Worm (Caenorhabditis elegans): ENCODE measurements around the gene F21D12.3.

F21D12.3 gene

DNA sequence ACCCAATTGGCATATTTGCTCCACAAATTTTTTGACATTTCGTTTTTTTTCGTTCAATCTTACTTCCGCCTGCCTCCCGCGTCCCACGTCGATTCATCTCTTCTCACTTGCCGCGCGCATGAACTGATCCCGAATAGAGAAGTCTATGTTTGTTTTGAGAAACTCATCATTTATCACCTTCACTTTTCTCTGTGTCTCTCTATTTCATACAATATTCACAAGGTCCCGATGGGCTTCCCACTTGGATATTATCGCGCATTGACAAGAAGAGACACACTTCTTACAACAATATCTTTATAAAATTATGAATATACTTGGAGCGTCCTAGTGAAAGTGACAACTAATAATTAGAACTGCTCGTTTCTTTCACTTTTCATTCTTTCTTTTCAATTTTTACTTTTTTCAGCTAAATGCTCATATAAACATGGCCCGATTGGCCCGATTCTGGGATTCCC lies 34.7 kb upstream of the F21D12.3 start, which contains the start of gene insc-1:
insc-1 (plus strand) TSS at position 405 of the 455 bp plus-strand sequence.
- TF ChIP-seq nhr-25 (tag; optimal IDR thresholded peaks at IDR 0.05) (no peak), tbx-2 (tag; optimal IDR thresholded peaks at IDR 0.05) (no peak), ztf-11 (tag; optimal IDR thresholded peaks at IDR 0.05) (no peak), ZK546.5 (tag; optimal IDR thresholded peaks at IDR 0.05) (no peak), nhr-76 (tag; optimal IDR thresholded peaks at IDR 0.05) (no peak), sea-2 (GFP tag; optimal IDR thresholded peaks at IDR 0.05) (no peak), ceh-16 (tag; optimal IDR thresholded peaks at IDR 0.05) (no peak), ztf-4 (tag; optimal IDR thresholded peaks at IDR 0.05) (no peak), pqm-1 (tag; optimal IDR thresholded peaks at IDR 0.05) (no peak), elt-1 (tag; optimal IDR thresholded peaks at IDR 0.05) (no peak), nhr-11 (tag; optimal IDR thresholded peaks at IDR 0.05) (no peak), mdl-1 (tag; optimal IDR thresholded peaks at IDR 0.05) (no peak), unc-39 (tag; optimal IDR thresholded peaks at IDR 0.05) (no peak), eor-1 (tag; optimal IDR thresholded peaks at IDR 0.05) (no peak), nhr-237 (tag; optimal IDR thresholded peaks at IDR 0.05) (no peak), mml-1 (tag; optimal IDR thresholded peaks at IDR 0.05) (no peak), jun-1 (tag; optimal IDR thresholded peaks at IDR 0.05) (no peak), nhr-12 (tag; optimal IDR thresholded peaks at IDR 0.05) (no peak), daf-12 (tag; optimal IDR thresholded peaks at IDR 0.05) (no peak), hmg-11 (tag; optimal IDR thresholded peaks at IDR 0.05) (no peak)

ce11 chrII:7357176-7357575 lies 33.4 kb upstream of the F21D12.3 start:
- TF ChIP-seq nhr-11 (tag; optimal IDR thresholded peaks at IDR 0.05) (no peak), elt-3 (tag; optimal IDR thresholded peaks at IDR 0.05) (no peak), ztf-11 (tag; optimal IDR thresholded peaks at IDR 0.05) (no peak), daf-12 (tag; optimal IDR thresholded peaks at IDR 0.05) (no peak), egl-5 (tag; optimal IDR thresholded peaks at IDR 0.05) (no peak), nhr-12 (tag; optimal IDR thresholded peaks at IDR 0.05) (no peak), nhr-28 (tag; optimal IDR thresholded peaks at IDR 0.05) (no peak), ZK546.5 (tag; optimal IDR thresholded peaks at IDR 0.05) (no peak), nfya-1 (tag; optimal IDR thresholded peaks at IDR 0.05; ENCODE audit: insufficient read depth) (no peak)

DNA sequence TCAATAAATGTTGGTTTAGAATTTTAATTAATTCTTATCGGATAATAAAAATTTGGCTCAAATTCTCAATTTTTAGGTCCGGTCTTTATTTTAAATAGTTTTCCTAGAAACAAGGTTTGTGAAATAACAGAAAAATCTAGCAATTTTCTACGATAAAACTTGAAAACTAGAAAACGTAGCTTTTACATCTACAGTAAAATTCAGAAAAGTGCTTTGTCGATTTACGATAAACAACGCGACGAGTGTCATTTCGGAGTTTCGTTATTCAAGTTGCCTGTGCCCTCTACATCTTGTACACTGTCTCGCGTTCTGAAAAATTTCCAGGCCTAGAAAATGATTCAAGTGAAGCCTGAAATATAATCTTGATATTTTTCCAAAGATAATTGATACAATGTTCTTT lies 32.9 kb upstream of the F21D12.3 start:
- peak; percentile 48 for TF ChIP-seq pha-4 (tag; optimal IDR thresholded peaks at IDR 0.05)
- peak; percentile 20 for TF ChIP-seq nhr-23 (tag; optimal IDR thresholded peaks at IDR 0.05)
- TF ChIP-seq ama-1 (optimal IDR thresholded peaks at IDR 0.05) = no peak
- peak; percentile 30 for TF ChIP-seq lin-15B (tag; optimal IDR thresholded peaks at IDR 0.05)
- peak; percentile 85 for TF ChIP-seq R02D3.7 (tag; optimal IDR thresholded peaks at IDR 0.05)
- TF ChIP-seq nhr-43 (tag; optimal IDR thresholded peaks at IDR 0.05; ENCODE audit: poor library complexity, severe bottlenecking) = no peak
- TF ChIP-seq nfya-1 (tag; optimal IDR thresholded peaks at IDR 0.05; ENCODE audit: insufficient read depth) = peak; percentile 38
- TF ChIP-seq egl-27 (tag; optimal IDR thresholded peaks at IDR 0.05) = no peak
- TF ChIP-seq hmg-11 (tag; optimal IDR thresholded peaks at IDR 0.05) = peak; percentile 6
- TF ChIP-seq ceh-16 (tag; optimal IDR thresholded peaks at IDR 0.05) = no peak
- no peak for TF ChIP-seq elt-2 (tag; optimal IDR thresholded peaks at IDR 0.05)

ce11 chrII:7356326-7356725 lies 32.5 kb upstream of the F21D12.3 start, which contains the start of gene haf-2:
haf-2 (minus strand) TSS chrII:7356426.
- peak; percentile 11 for TF ChIP-seq elt-2 (tag; optimal IDR thresholded peaks at IDR 0.05)
- no peak for TF ChIP-seq R02D3.7 (tag; optimal IDR thresholded peaks at IDR 0.05)
- no peak for TF ChIP-seq pha-4 (tag; optimal IDR thresholded peaks at IDR 0.05)
- no peak for TF ChIP-seq eor-1 (tag; optimal IDR thresholded peaks at IDR 0.05)
- no peak for TF ChIP-seq sea-2 (GFP tag; optimal IDR thresholded peaks at IDR 0.05)
- no peak for TF ChIP-seq daf-12 (tag; optimal IDR thresholded peaks at IDR 0.05)
- no peak for TF ChIP-seq nfya-1 (tag; optimal IDR thresholded peaks at IDR 0.05; ENCODE audit: insufficient read depth)

DNA sequence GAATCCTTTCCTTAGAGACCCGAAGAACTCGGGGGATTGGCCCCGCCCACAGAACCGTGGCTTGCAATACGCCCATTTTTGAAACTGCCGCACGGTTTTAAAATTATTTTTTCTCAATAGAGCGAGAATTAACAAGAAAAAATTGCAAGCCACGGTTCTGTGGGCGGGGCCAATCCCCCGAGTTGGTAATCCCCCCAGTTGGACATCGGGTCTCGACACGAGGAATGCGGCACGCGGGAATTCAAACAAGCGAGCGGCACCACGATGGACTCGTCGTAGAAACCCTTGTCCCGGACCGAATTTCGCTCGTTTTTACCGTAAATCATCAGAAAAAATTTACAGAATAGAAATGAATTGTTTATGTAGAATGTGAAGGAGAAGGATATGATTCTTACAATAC lies 29.2 kb upstream of the F21D12.3 start:
- TF ChIP-seq mml-1 (tag; optimal IDR thresholded peaks at IDR 0.05) (no peak), nfya-1 (tag; optimal IDR thresholded peaks at IDR 0.05; ENCODE audit: insufficient read depth) (no peak), lin-15B (tag; optimal IDR thresholded peaks at IDR 0.05) (no peak), unc-62 (GFP tag; optimal IDR thresholded peaks at IDR 0.05) (no peak), elt-2 (tag; optimal IDR thresholded peaks at IDR 0.05) (no peak), nhr-11 (tag; optimal IDR thresholded peaks at IDR 0.05) (no peak), aly-2 (tag; optimal IDR thresholded peaks at IDR 0.05) (no peak), nhr-67 (tag; optimal IDR thresholded peaks at IDR 0.05) (no peak), egl-27 (tag; optimal IDR thresholded peaks at IDR 0.05) (no peak), nhr-25 (tag; optimal IDR thresholded peaks at IDR 0.05) (no peak), nhr-28 (tag; optimal IDR thresholded peaks at IDR 0.05) (no peak), fkh-10 (GFP tag; optimal IDR thresholded peaks at IDR 0.05) (no peak), sea-2 (GFP tag; optimal IDR thresholded peaks at IDR 0.05) (no peak), nhr-77 (tag; optimal IDR thresholded peaks at IDR 0.05) (no peak), elt-3 (tag; optimal IDR thresholded peaks at IDR 0.05) (no peak), R02D3.7 (tag; optimal IDR thresholded peaks at IDR 0.05) (no peak), ceh-16 (tag; optimal IDR thresholded peaks at IDR 0.05) (no peak), nhr-43 (tag; optimal IDR thresholded peaks at IDR 0.05; ENCODE audit: poor library complexity, severe bottlenecking) (no peak), nhr-23 (tag; optimal IDR thresholded peaks at IDR 0.05) (no peak)
